Fruit fly (Drosophila melanogaster): ENCODE data around the gene nub.

Gene nub

DNA sequence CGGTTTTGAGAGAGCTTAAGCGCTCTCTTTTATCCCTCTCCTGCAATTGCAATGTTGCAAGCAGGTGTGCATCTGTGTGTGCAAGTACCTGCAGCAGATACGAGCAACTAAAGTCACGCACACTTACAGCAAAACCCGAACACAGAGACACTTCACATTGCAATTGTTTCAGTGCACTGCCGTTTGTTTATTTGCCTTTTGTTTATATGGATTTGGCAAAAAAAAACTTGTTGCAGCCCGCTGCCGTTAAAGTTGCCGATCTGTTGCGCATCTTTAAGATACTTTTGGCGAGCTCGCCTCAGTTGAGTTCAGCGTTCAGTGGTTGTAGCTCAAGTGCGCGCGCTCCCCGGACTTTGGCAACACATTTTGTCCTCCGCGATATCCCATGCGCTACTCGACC is at the start of gene nub:
nub (plus strand) TSS at position 301 of the 400 bp plus-strand sequence.
- TF ChIP-seq CG8159 (tag; optimal IDR thresholded peaks at IDR 0.05) (peak; percentile 0), Pif1A (GFP tag; optimal IDR thresholded peaks at IDR 0.05) (no peak)

dm6 chr2L:12539334-12539733 is 48.1 kb upstream of the nub start:
- no peak for TF ChIP-seq EcR (GFP tag; optimal IDR thresholded peaks at IDR 0.05)
- TF ChIP-seq CG4496 (GFP tag; IDR thresholded peaks at IDR 0.05) = 0 out of 3 replicates have a peak, but pooled peaks have one; percentile 20

dm6 chr2L:12540246-12540645 is 47.2 kb upstream of the nub start:
- TF ChIP-seq CG4496 (GFP tag; IDR thresholded peaks at IDR 0.05) (peak; percentile 45; the same call in 1 of the 3 replicates), EcR (GFP tag; optimal IDR thresholded peaks at IDR 0.05) (no peak)

dm6 chr2L:12542018-12542417 is 45.4 kb upstream of the nub start:
- TF ChIP-seq CG8301 (tag; optimal IDR thresholded peaks at IDR 0.05) (no peak), CG17806 (tag; optimal IDR thresholded peaks at IDR 0.05) (no peak), CG8159 (tag; optimal IDR thresholded peaks at IDR 0.05) (peak; percentile 5), fd96Ca (GFP tag; IDR thresholded peaks at IDR 0.05) (no peak), Pif1A (GFP tag; optimal IDR thresholded peaks at IDR 0.05) (no peak), CG10348 (GFP tag; IDR thresholded peaks at IDR 0.05) (no peak), CG34367 (tag; optimal IDR thresholded peaks at IDR 0.05) (no peak), CG32121 (GFP tag; IDR thresholded peaks at IDR 0.05) (no peak)

DNA sequence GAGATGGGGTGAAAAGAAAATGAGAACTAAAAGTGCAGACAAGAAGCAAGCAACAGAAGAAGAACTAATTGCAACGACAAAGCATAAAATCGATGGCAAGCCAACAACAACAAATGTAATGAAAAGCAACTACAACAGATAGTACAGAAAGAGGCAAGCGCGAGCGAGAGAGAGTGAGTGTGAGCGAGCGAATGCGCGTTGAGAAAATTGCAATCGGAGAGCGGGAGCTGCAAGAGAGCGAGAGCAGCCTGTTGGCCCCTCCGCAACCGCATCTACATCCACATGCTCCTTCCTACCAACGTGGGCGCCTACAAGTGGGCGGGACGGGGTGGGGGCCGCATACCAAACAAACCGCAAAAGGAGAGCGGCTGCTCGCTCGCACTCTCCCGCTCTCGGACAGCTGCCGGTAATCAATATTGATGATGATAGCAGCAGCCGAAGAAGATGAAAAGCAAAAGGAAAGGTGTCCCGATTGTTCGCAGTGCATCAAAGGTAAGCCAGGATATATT is 44.3 kb upstream of the nub start:
- TF ChIP-seq CG13204 (GFP tag; optimal IDR thresholded peaks at IDR 0.05) = peak; percentile 89
- TF ChIP-seq CG34367 (tag; optimal IDR thresholded peaks at IDR 0.05) = no peak
- TF ChIP-seq CG8159 (tag; optimal IDR thresholded peaks at IDR 0.05) = peak; percentile 24
- peak; percentile 83 for TF ChIP-seq CG32121 (GFP tag; IDR thresholded peaks at IDR 0.05)
- peak; percentile 90 for TF ChIP-seq CG12605 (GFP tag; IDR thresholded peaks at IDR 0.05)
- peak; percentile 39 for TF ChIP-seq CG15710 (tag; optimal IDR thresholded peaks at IDR 0.05)
- TF ChIP-seq Snoo (tag; optimal IDR thresholded peaks at IDR 0.05) = peak; percentile 52
- no peak for TF ChIP-seq rn (GFP tag; IDR thresholded peaks at IDR 0.05)
- TF ChIP-seq Pif1B (GFP tag; optimal IDR thresholded peaks at IDR 0.05) = peak; percentile 65
- TF ChIP-seq CG8301 (tag; optimal IDR thresholded peaks at IDR 0.05) = peak; percentile 4
- TF ChIP-seq gl (tag; optimal IDR thresholded peaks at IDR 0.05) = peak; percentile 65
- TF ChIP-seq Ets98B (GFP tag; IDR thresholded peaks at IDR 0.05) = peak; percentile 89
- no peak for TF ChIP-seq CG17806 (tag; optimal IDR thresholded peaks at IDR 0.05)
- TF ChIP-seq Pif1A (GFP tag; optimal IDR thresholded peaks at IDR 0.05) = peak; percentile 48
- TF ChIP-seq CG4496 (GFP tag; IDR thresholded peaks at IDR 0.05) = peak; percentile 86
- peak; percentile 87 for TF ChIP-seq fd96Ca (GFP tag; IDR thresholded peaks at IDR 0.05)
- peak; percentile 81 for TF ChIP-seq EcR (GFP tag; optimal IDR thresholded peaks at IDR 0.05)
- no peak for TF ChIP-seq D1 (tag; optimal IDR thresholded peaks at IDR 0.05)
- peak; percentile 36 for TF ChIP-seq CG14655 (GFP tag; optimal IDR thresholded peaks at IDR 0.05)

dm6 chr2L:12543851-12544250 is 43.6 kb upstream of the nub start:
- TF ChIP-seq Snoo (tag; optimal IDR thresholded peaks at IDR 0.05) = no peak
- peak; percentile 12 for TF ChIP-seq CG8159 (tag; optimal IDR thresholded peaks at IDR 0.05)
- TF ChIP-seq Ets98B (GFP tag; IDR thresholded peaks at IDR 0.05) = no peak
- TF ChIP-seq D1 (tag; optimal IDR thresholded peaks at IDR 0.05) = no peak
- no peak for TF ChIP-seq CG17806 (tag; optimal IDR thresholded peaks at IDR 0.05)
- TF ChIP-seq CG14655 (GFP tag; optimal IDR thresholded peaks at IDR 0.05) = peak; percentile 1
- peak; percentile 8 for TF ChIP-seq Pif1B (GFP tag; optimal IDR thresholded peaks at IDR 0.05)
- TF ChIP-seq CG32121 (GFP tag; IDR thresholded peaks at IDR 0.05) = no peak
- peak; percentile 28; the same call in 1 of the 2 replicates for TF ChIP-seq CG12605 (GFP tag; IDR thresholded peaks at IDR 0.05)
- peak; percentile 68 for TF ChIP-seq CG4496 (GFP tag; IDR thresholded peaks at IDR 0.05)
- no peak for TF ChIP-seq CG8301 (tag; optimal IDR thresholded peaks at IDR 0.05)
- TF ChIP-seq gl (tag; optimal IDR thresholded peaks at IDR 0.05) = peak; percentile 67
- TF ChIP-seq fd96Ca (GFP tag; IDR thresholded peaks at IDR 0.05) = no peak
- peak; percentile 41 for TF ChIP-seq CG15710 (tag; optimal IDR thresholded peaks at IDR 0.05)
- TF ChIP-seq CG10348 (GFP tag; IDR thresholded peaks at IDR 0.05) = no peak
- peak; percentile 19 for TF ChIP-seq CG13204 (GFP tag; optimal IDR thresholded peaks at IDR 0.05)
- TF ChIP-seq Pif1A (GFP tag; optimal IDR thresholded peaks at IDR 0.05) = peak; percentile 2
- TF ChIP-seq CG34367 (tag; optimal IDR thresholded peaks at IDR 0.05) = peak; percentile 48
- no peak for TF ChIP-seq CG9948 (tag; optimal IDR thresholded peaks at IDR 0.05)
- no peak for TF ChIP-seq EcR (GFP tag; optimal IDR thresholded peaks at IDR 0.05)
- no peak for TF ChIP-seq rn (GFP tag; IDR thresholded peaks at IDR 0.05)

DNA sequence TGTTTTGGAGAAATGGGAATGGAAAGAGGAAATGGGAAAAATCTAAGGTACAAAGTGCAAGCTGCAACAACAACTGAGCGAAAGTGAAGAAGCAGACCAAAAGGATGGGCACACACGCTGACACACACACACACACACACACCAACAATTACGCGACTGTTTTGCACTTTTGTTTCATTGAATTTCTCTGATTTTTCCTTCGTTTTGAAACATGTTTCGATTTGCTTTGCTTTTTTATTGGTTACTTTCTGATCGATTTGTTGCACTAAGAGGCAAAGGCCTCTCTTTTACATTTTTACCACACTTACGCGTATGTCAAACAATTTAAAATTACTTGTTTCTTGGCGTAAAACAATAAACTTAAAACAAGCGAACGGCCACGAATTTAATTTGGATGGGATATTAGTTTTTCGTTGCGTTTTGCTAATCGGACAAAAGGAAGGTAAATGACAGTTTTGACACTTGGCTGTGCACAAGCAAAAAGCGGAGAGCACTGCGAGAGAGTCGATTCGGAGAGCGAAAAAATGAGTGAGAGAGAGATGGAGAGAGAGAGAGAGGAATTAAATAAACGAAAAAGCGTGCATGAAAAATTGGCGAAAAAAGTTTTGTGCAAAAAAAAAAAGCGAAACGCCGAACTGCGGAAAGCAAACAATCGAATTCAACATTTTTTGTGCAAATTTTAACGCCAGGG is 41.9 kb upstream of the nub start:
- TF ChIP-seq CG13204 (GFP tag; optimal IDR thresholded peaks at IDR 0.05) = no peak
- peak; percentile 35 for TF ChIP-seq EcR (GFP tag; optimal IDR thresholded peaks at IDR 0.05)
- TF ChIP-seq CG34367 (tag; optimal IDR thresholded peaks at IDR 0.05) = no peak
- TF ChIP-seq fd96Ca (GFP tag; IDR thresholded peaks at IDR 0.05) = peak; percentile 73; the same call in 2 of the 3 replicates
- TF ChIP-seq gl (tag; optimal IDR thresholded peaks at IDR 0.05) = peak; percentile 26
- peak; percentile 33 for TF ChIP-seq CG8301 (tag; optimal IDR thresholded peaks at IDR 0.05)
- peak; percentile 55 for TF ChIP-seq CG14655 (GFP tag; optimal IDR thresholded peaks at IDR 0.05)
- 0 out of 2 replicates have a peak, but pooled peaks have one; percentile 38 for TF ChIP-seq CG12605 (GFP tag; IDR thresholded peaks at IDR 0.05)
- no peak for TF ChIP-seq D1 (tag; optimal IDR thresholded peaks at IDR 0.05)
- peak; percentile 8; the same call in 1 of the 2 replicates for TF ChIP-seq CG32121 (GFP tag; IDR thresholded peaks at IDR 0.05)
- TF ChIP-seq Ets98B (GFP tag; IDR thresholded peaks at IDR 0.05) = peak; percentile 41; the same call in 1 of the 2 replicates
- no peak for TF ChIP-seq Pif1A (GFP tag; optimal IDR thresholded peaks at IDR 0.05)
- TF ChIP-seq CG17806 (tag; optimal IDR thresholded peaks at IDR 0.05) = no peak
